Worm (Caenorhabditis elegans): ENCODE measurements around the gene F40F9.3.

DNA sequence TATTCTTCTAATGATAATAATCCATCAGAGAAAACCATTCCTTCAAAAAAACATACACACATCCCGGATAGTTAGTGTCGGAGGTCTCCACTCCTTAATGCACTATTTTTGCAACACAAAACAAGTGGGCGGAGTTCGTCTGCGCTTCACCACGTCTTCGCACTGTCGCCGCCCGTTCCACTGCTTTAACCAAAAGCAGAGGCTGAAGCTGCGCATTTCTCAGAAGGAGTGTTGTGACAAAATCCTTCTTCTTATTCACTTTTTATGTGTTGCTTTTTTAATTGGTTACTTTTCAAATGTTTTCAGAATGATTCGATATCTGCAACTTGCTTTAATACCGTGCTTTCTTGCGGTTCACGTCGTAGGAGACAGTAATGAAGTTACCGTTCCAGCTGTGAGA is 29.9 kb downstream of the F40F9.3 start, which contains the start of gene F58E6.13:
- TF ChIP-seq zag-1 (tag; optimal IDR thresholded peaks at IDR 0.05), result no peak
- TF ChIP-seq nhr-11 (tag; optimal IDR thresholded peaks at IDR 0.05), result no peak
- TF ChIP-seq mab-5 (tag; optimal IDR thresholded peaks at IDR 0.05), result no peak
- TF ChIP-seq ceh-82 (tag; optimal IDR thresholded peaks at IDR 0.05), result no peak
- TF ChIP-seq R02D3.7 (tag; optimal IDR thresholded peaks at IDR 0.05), result no peak
- no peak for TF ChIP-seq nhr-12 (tag; optimal IDR thresholded peaks at IDR 0.05)
- no peak for TF ChIP-seq ztf-1 (GFP tag; conservative IDR thresholded peaks at IDR 0.05)
- TF ChIP-seq nhr-6 (tag; optimal IDR thresholded peaks at IDR 0.05), result no peak
- no peak for TF ChIP-seq unc-39 (tag; optimal IDR thresholded peaks at IDR 0.05)
- TF ChIP-seq F13H6.1 (tag; optimal IDR thresholded peaks at IDR 0.05), result no peak
